1 fruit fly cellular context compared by ENCODE assay signal in genomic region chrX:21045448-21045941, dm6.
TF ChIP-seq lines count a peak whose summit lies in the region.

No protein-coding gene starts in this region.

TF ChIP-seq in whole organism, embryonic, 481 proteins besides CTCF, POLR2A, EP300 and RAD21 (continued from another document and continues in another):
- no peak for TF ChIP-seq CG14860 (GFP tag; IDR thresholded peaks at IDR 0.05; lab: Robert Waterston, UW; ENCODE audit: partially characterized antibody)
- TF ChIP-seq CG5953 (GFP tag; IDR thresholded peaks at IDR 0.05; lab: Robert Waterston, UW): no peak
- no peak for TF ChIP-seq Mes4 (GFP tag; optimal IDR thresholded peaks at IDR 0.05; lab: Kevin White, UChicago)
- no peak for TF ChIP-seq gt (GFP tag; IDR thresholded peaks at IDR 0.05; lab: Robert Waterston, UW)
- TF ChIP-seq CG10462 (GFP tag; optimal IDR thresholded peaks at IDR 0.05; lab: Kevin White, UChicago): no peak
- no peak for TF ChIP-seq CG1792 (GFP tag; optimal IDR thresholded peaks at IDR 0.05; lab: Kevin White, UChicago)
- no peak for TF ChIP-seq CG10565 (GFP tag; optimal IDR thresholded peaks at IDR 0.05; lab: Kevin White, UChicago)
- peak; percentile 7 for TF ChIP-seq CG15269 (tag; optimal IDR thresholded peaks at IDR 0.05; lab: Kevin White, UChicago)
- TF ChIP-seq CG13624 (GFP tag; optimal IDR thresholded peaks at IDR 0.05; lab: Kevin White, UChicago): no peak
- no peak for TF ChIP-seq Sin3A (optimal IDR thresholded peaks at IDR 0.05; lab: Kevin White, UChicago)
- no peak for TF ChIP-seq NK7.1 (GFP tag; optimal IDR thresholded peaks at IDR 0.05; lab: Kevin White, UChicago)
- no peak for TF ChIP-seq CG11504 (tag; optimal IDR thresholded peaks at IDR 0.05; lab: Kevin White, UChicago)
- TF ChIP-seq unpg (GFP tag; optimal IDR thresholded peaks at IDR 0.05; lab: Kevin White, UChicago): peak; percentile 43
- peak; percentile 44 for TF ChIP-seq PHDP (tag; optimal IDR thresholded peaks at IDR 0.05; lab: Kevin White, UChicago)
- no peak for TF ChIP-seq Sry-δ (GFP tag; optimal IDR thresholded peaks at IDR 0.05; lab: Kevin White, UChicago)
- TF ChIP-seq zen2 (GFP tag; IDR thresholded peaks at IDR 0.05; lab: Robert Waterston, UW; ENCODE audit: partially characterized antibody): no peak
- peak; percentile 58 for TF ChIP-seq Drgx (GFP tag; IDR thresholded peaks at IDR 0.05; lab: Robert Waterston, UW)
- TF ChIP-seq CG2875 (GFP tag; optimal IDR thresholded peaks at IDR 0.05; lab: Kevin White, UChicago): peak; percentile 3
- TF ChIP-seq CG12659 (GFP tag; optimal IDR thresholded peaks at IDR 0.05; lab: Kevin White, UChicago): no peak
- TF ChIP-seq Ets97D (GFP tag; optimal IDR thresholded peaks at IDR 0.05; lab: Kevin White, UChicago): no peak
- TF ChIP-seq CG4854 (GFP tag; optimal IDR thresholded peaks at IDR 0.05; lab: Kevin White, UChicago): no peak
- TF ChIP-seq crp (GFP tag; optimal IDR thresholded peaks at IDR 0.05; lab: Kevin White, UChicago): no peak
- TF ChIP-seq Tbp (GFP tag; optimal IDR thresholded peaks at IDR 0.05; lab: Kevin White, UChicago): no peak
- no peak for TF ChIP-seq sr (GFP tag; IDR thresholded peaks at IDR 0.05; lab: Robert Waterston, UW)
- no peak for TF ChIP-seq CG1832 (GFP tag; optimal IDR thresholded peaks at IDR 0.05; lab: Kevin White, UChicago)
- TF ChIP-seq vvl (GFP tag; IDR thresholded peaks at IDR 0.05; lab: Robert Waterston, UW): peak; percentile 60; the same call in 1 of the 2 replicates
- no peak for TF ChIP-seq seq (GFP tag; IDR thresholded peaks at IDR 0.05; lab: Robert Waterston, UW)
- no peak for TF ChIP-seq Ravus (GFP tag; IDR thresholded peaks at IDR 0.05; lab: Robert Waterston, UW)
- TF ChIP-seq CG8388 (GFP tag; optimal IDR thresholded peaks at IDR 0.05; lab: Kevin White, UChicago): peak; percentile 8
- TF ChIP-seq CrebB (tag; optimal IDR thresholded peaks at IDR 0.05; lab: Kevin White, UChicago): no peak
- TF ChIP-seq CG2120 (GFP tag; optimal IDR thresholded peaks at IDR 0.05; lab: Kevin White, UChicago): no peak
- TF ChIP-seq CG13123 (GFP tag; optimal IDR thresholded peaks at IDR 0.05; lab: Kevin White, UChicago): no peak
- no peak for TF ChIP-seq Atf-2 (GFP tag; optimal IDR thresholded peaks at IDR 0.05; lab: Kevin White, UChicago)
- TF ChIP-seq Fer1 (GFP tag; optimal IDR thresholded peaks at IDR 0.05; lab: Kevin White, UChicago): no peak
- TF ChIP-seq CG13296 (GFP tag; optimal IDR thresholded peaks at IDR 0.05; lab: Kevin White, UChicago): no peak
- TF ChIP-seq NC2α (GFP tag; optimal IDR thresholded peaks at IDR 0.05; lab: Kevin White, UChicago): no peak
- no peak for TF ChIP-seq Mad (GFP tag; optimal IDR thresholded peaks at IDR 0.05; lab: Kevin White, UChicago)
- TF ChIP-seq ATbp (GFP tag; optimal IDR thresholded peaks at IDR 0.05; lab: Kevin White, UChicago): peak; percentile 25
- TF ChIP-seq twi (tag; optimal IDR thresholded peaks at IDR 0.05; lab: Kevin White, UChicago): peak; percentile 62
- TF ChIP-seq slp2 (GFP tag; optimal IDR thresholded peaks at IDR 0.05; lab: Kevin White, UChicago): no peak
- no peak for TF ChIP-seq wor (GFP tag; IDR thresholded peaks at IDR 0.05; lab: Robert Waterston, UW)
- TF ChIP-seq CG15479 (GFP tag; optimal IDR thresholded peaks at IDR 0.05; lab: Kevin White, UChicago): no peak
- peak; percentile 3 for TF ChIP-seq CG8924 (tag; optimal IDR thresholded peaks at IDR 0.05; lab: Kevin White, UChicago)
- TF ChIP-seq sug (tag; optimal IDR thresholded peaks at IDR 0.05; lab: Kevin White, UChicago): no peak
- TF ChIP-seq vfl (GFP tag; optimal IDR thresholded peaks at IDR 0.05; lab: Kevin White, UChicago): no peak
- no peak for TF ChIP-seq nerfin-2 (GFP tag; IDR thresholded peaks at IDR 0.05; lab: Robert Waterston, UW; ENCODE audit: partially characterized antibody)
- no peak for TF ChIP-seq gce (GFP tag; IDR thresholded peaks at IDR 0.05; lab: Robert Waterston, UW)
- no peak for TF ChIP-seq CG4730 (GFP tag; IDR thresholded peaks at IDR 0.05; lab: Robert Waterston, UW)
- TF ChIP-seq Stat92E (GFP tag; optimal IDR thresholded peaks at IDR 0.05; lab: Kevin White, UChicago): no peak
- TF ChIP-seq CG10321 (GFP tag; IDR thresholded peaks at IDR 0.05; lab: Robert Waterston, UW): no peak
- TF ChIP-seq CG13424 (tag; optimal IDR thresholded peaks at IDR 0.05; lab: Kevin White, UChicago): peak; percentile 31
- no peak for TF ChIP-seq br (optimal IDR thresholded peaks at IDR 0.05; lab: Kevin White, UChicago)
- peak; percentile 36 for TF ChIP-seq gsb-n (tag; optimal IDR thresholded peaks at IDR 0.05; lab: Kevin White, UChicago)
- TF ChIP-seq klu (GFP tag; IDR thresholded peaks at IDR 0.05; lab: Robert Waterston, UW): no peak
- TF ChIP-seq CG1024 (GFP tag; IDR thresholded peaks at IDR 0.05; lab: Robert Waterston, UW): no peak
- TF ChIP-seq CG7963 (GFP tag; IDR thresholded peaks at IDR 0.05; lab: Robert Waterston, UW; ENCODE audit: partially characterized antibody): no peak
- TF ChIP-seq CG32532 (GFP tag; IDR thresholded peaks at IDR 0.05; lab: Robert Waterston, UW): no peak; the same call in 1 of the 2 replicates
- TF ChIP-seq CG4820 (GFP tag; optimal IDR thresholded peaks at IDR 0.05; lab: Kevin White, UChicago): no peak
- TF ChIP-seq bigmax (GFP tag; optimal IDR thresholded peaks at IDR 0.05; lab: Kevin White, UChicago): no peak
- no peak for TF ChIP-seq CG4617 (GFP tag; optimal IDR thresholded peaks at IDR 0.05; lab: Kevin White, UChicago; ENCODE audit: borderline replicate concordance)
- TF ChIP-seq CG2129 (GFP tag; IDR thresholded peaks at IDR 0.05; lab: Robert Waterston, UW; ENCODE audit: partially characterized antibody): no peak
- TF ChIP-seq CG6175 (GFP tag; IDR thresholded peaks at IDR 0.05; lab: Robert Waterston, UW): no peak
- no peak for TF ChIP-seq CG12155 (GFP tag; optimal IDR thresholded peaks at IDR 0.05; lab: Kevin White, UChicago)
- no peak for TF ChIP-seq Doc2 (GFP tag; IDR thresholded peaks at IDR 0.05; lab: Robert Waterston, UW)
- no peak for TF ChIP-seq rib (GFP tag; IDR thresholded peaks at IDR 0.05; lab: Robert Waterston, UW)
- TF ChIP-seq HLH3B (GFP tag; IDR thresholded peaks at IDR 0.05; lab: Robert Waterston, UW): 0 out of 2 replicates have a peak, but pooled peaks have one; percentile 40
- TF ChIP-seq bowl (GFP tag; IDR thresholded peaks at IDR 0.05; lab: Robert Waterston, UW): no peak
- TF ChIP-seq CG10979 (tag; optimal IDR thresholded peaks at IDR 0.05; lab: Kevin White, UChicago): peak; percentile 64
- no peak for TF ChIP-seq CG10543 (GFP tag; optimal IDR thresholded peaks at IDR 0.05; lab: Kevin White, UChicago)
- peak; percentile 13 for TF ChIP-seq nerfin-1 (tag; optimal IDR thresholded peaks at IDR 0.05; lab: Kevin White, UChicago)
- TF ChIP-seq CG18599 (GFP tag; optimal IDR thresholded peaks at IDR 0.05; lab: Kevin White, UChicago): no peak
- TF ChIP-seq CG12769 (tag; optimal IDR thresholded peaks at IDR 0.05; lab: Kevin White, UChicago): no peak
- TF ChIP-seq CG5245 (GFP tag; optimal IDR thresholded peaks at IDR 0.05; lab: Kevin White, UChicago): no peak
- TF ChIP-seq HLHmδ (GFP tag; optimal IDR thresholded peaks at IDR 0.05; lab: Kevin White, UChicago): no peak
- no peak for TF ChIP-seq Hmx (GFP tag; optimal IDR thresholded peaks at IDR 0.05; lab: Kevin White, UChicago)
- TF ChIP-seq kah (GFP tag; optimal IDR thresholded peaks at IDR 0.05; lab: Kevin White, UChicago): no peak
- TF ChIP-seq CG17359 (tag; optimal IDR thresholded peaks at IDR 0.05; lab: Kevin White, UChicago): peak; percentile 13
- no peak for TF ChIP-seq Hand (GFP tag; optimal IDR thresholded peaks at IDR 0.05; lab: Kevin White, UChicago)
- peak; percentile 35 for TF ChIP-seq Sox100B (GFP tag; optimal IDR thresholded peaks at IDR 0.05; lab: Kevin White, UChicago)
- TF ChIP-seq ken (GFP tag; IDR thresholded peaks at IDR 0.05; lab: Robert Waterston, UW): no peak
- no peak for TF ChIP-seq CG15073 (GFP tag; optimal IDR thresholded peaks at IDR 0.05; lab: Kevin White, UChicago)
- TF ChIP-seq H2.0 (GFP tag; IDR thresholded peaks at IDR 0.05; lab: Robert Waterston, UW): no peak
- peak; percentile 47 for TF ChIP-seq dm (GFP tag; optimal IDR thresholded peaks at IDR 0.05; lab: Kevin White, UChicago)
- no peak for TF ChIP-seq salm (tag; optimal IDR thresholded peaks at IDR 0.05; lab: Kevin White, UChicago)
- TF ChIP-seq MBD-R2 (GFP tag; IDR thresholded peaks at IDR 0.05; lab: Robert Waterston, UW): no peak
- TF ChIP-seq CG14965 (GFP tag; optimal IDR thresholded peaks at IDR 0.05; lab: Kevin White, UChicago; ENCODE audit: borderline replicate concordance): no peak
- no peak for TF ChIP-seq al (GFP tag; IDR thresholded peaks at IDR 0.05; lab: Robert Waterston, UW)
- TF ChIP-seq CG6854 (GFP tag; optimal IDR thresholded peaks at IDR 0.05; lab: Kevin White, UChicago): no peak
- TF ChIP-seq zfh1 (GFP tag; IDR thresholded peaks at IDR 0.05; lab: Robert Waterston, UW): 0 out of 3 replicates have a peak, but pooled peaks have one; percentile 3
- TF ChIP-seq CG34224 (GFP tag; IDR thresholded peaks at IDR 0.05; lab: Robert Waterston, UW; ENCODE audit: partially characterized antibody): no peak
- no peak for TF ChIP-seq D (optimal IDR thresholded peaks at IDR 0.05; lab: Kevin White, UChicago)
- no peak for TF ChIP-seq D (GFP tag; optimal IDR thresholded peaks at IDR 0.05; lab: Kevin White, UChicago)
- no peak for TF ChIP-seq yki (optimal IDR thresholded peaks at IDR 0.05; lab: Kevin White, UChicago)
- no peak for TF ChIP-seq Eip74EF (GFP tag; optimal IDR thresholded peaks at IDR 0.05; lab: Kevin White, UChicago)
- no peak for TF ChIP-seq Chrac-16 (GFP tag; optimal IDR thresholded peaks at IDR 0.05; lab: Kevin White, UChicago)
- no peak for TF ChIP-seq stwl (tag; optimal IDR thresholded peaks at IDR 0.05; lab: Kevin White, UChicago)
- no peak for TF ChIP-seq CG7786 (GFP tag; optimal IDR thresholded peaks at IDR 0.05; lab: Kevin White, UChicago)
- TF ChIP-seq CG6254 (GFP tag; optimal IDR thresholded peaks at IDR 0.05; lab: Kevin White, UChicago): peak; percentile 18
- peak; percentile 12 for TF ChIP-seq nmo (GFP tag; optimal IDR thresholded peaks at IDR 0.05; lab: Kevin White, UChicago)
- peak; percentile 76 for TF ChIP-seq nom (GFP tag; optimal IDR thresholded peaks at IDR 0.05; lab: Kevin White, UChicago)
- 0 out of 2 replicates have a peak, but pooled peaks have one; percentile 12 for TF ChIP-seq ttk (GFP tag; IDR thresholded peaks at IDR 0.05; lab: Robert Waterston, UW)
- TF ChIP-seq CG2712 (tag; optimal IDR thresholded peaks at IDR 0.05; lab: Kevin White, UChicago): peak; percentile 74
- TF ChIP-seq Deaf1 (tag; optimal IDR thresholded peaks at IDR 0.05; lab: Kevin White, UChicago): peak; percentile 72
- no peak for TF ChIP-seq dati (GFP tag; IDR thresholded peaks at IDR 0.05; lab: Robert Waterston, UW)
- TF ChIP-seq ERR (GFP tag; optimal IDR thresholded peaks at IDR 0.05; lab: Kevin White, UChicago): no peak
- no peak for TF ChIP-seq CG12744 (GFP tag; optimal IDR thresholded peaks at IDR 0.05; lab: Kevin White, UChicago)
- no peak for TF ChIP-seq corto (GFP tag; optimal IDR thresholded peaks at IDR 0.05; lab: Kevin White, UChicago)
- peak; percentile 67 for TF ChIP-seq Xrp1 (GFP tag; IDR thresholded peaks at IDR 0.05; lab: Robert Waterston, UW)
- TF ChIP-seq lilli (GFP tag; optimal IDR thresholded peaks at IDR 0.05; lab: Kevin White, UChicago): no peak
- peak; percentile 52 for TF ChIP-seq dmrt99B (tag; optimal IDR thresholded peaks at IDR 0.05; lab: Kevin White, UChicago)
- peak; percentile 50 for TF ChIP-seq CG2678 (tag; optimal IDR thresholded peaks at IDR 0.05; lab: Kevin White, UChicago)
- no peak for TF ChIP-seq CG2116 (GFP tag; optimal IDR thresholded peaks at IDR 0.05; lab: Kevin White, UChicago)
- no peak for TF ChIP-seq Hr3 (GFP tag; optimal IDR thresholded peaks at IDR 0.05; lab: Kevin White, UChicago)
- no peak for TF ChIP-seq B-H1 (GFP tag; IDR thresholded peaks at IDR 0.05; lab: Robert Waterston, UW)
- TF ChIP-seq wdn (GFP tag; IDR thresholded peaks at IDR 0.05; lab: Robert Waterston, UW): no peak
- no peak for TF ChIP-seq CG30020 (tag; optimal IDR thresholded peaks at IDR 0.05; lab: Kevin White, UChicago)
- TF ChIP-seq CG8281 (tag; optimal IDR thresholded peaks at IDR 0.05; lab: Kevin White, UChicago): no peak
- peak; percentile 17; the same call in 1 of the 2 replicates for TF ChIP-seq Atf6 (GFP tag; IDR thresholded peaks at IDR 0.05; lab: Robert Waterston, UW)
- peak; percentile 67 for TF ChIP-seq CG31441 (GFP tag; IDR thresholded peaks at IDR 0.05; lab: Robert Waterston, UW)
- TF ChIP-seq CG18619 (GFP tag; optimal IDR thresholded peaks at IDR 0.05; lab: Kevin White, UChicago): no peak
- TF ChIP-seq cad (GFP tag; optimal IDR thresholded peaks at IDR 0.05; lab: Kevin White, UChicago): no peak
- no peak for TF ChIP-seq Elba2 (GFP tag; optimal IDR thresholded peaks at IDR 0.05; lab: Kevin White, UChicago)
- TF ChIP-seq hth (optimal IDR thresholded peaks at IDR 0.05; lab: Kevin White, UChicago): no peak
- no peak for TF ChIP-seq Kr (GFP tag; optimal IDR thresholded peaks at IDR 0.05; lab: Kevin White, UChicago)
- peak; percentile 13 for TF ChIP-seq kni (GFP tag; optimal IDR thresholded peaks at IDR 0.05; lab: Kevin White, UChicago)
- no peak for TF ChIP-seq CG9932 (GFP tag; IDR thresholded peaks at IDR 0.05; lab: Robert Waterston, UW)
- TF ChIP-seq CG12104 (GFP tag; optimal IDR thresholded peaks at IDR 0.05; lab: Kevin White, UChicago): no peak
- peak; percentile 55 for TF ChIP-seq CG14710 (tag; optimal IDR thresholded peaks at IDR 0.05; lab: Kevin White, UChicago)
- no peak for TF ChIP-seq knrl (GFP tag; IDR thresholded peaks at IDR 0.05; lab: Robert Waterston, UW; ENCODE audit: partially characterized antibody)
- TF ChIP-seq CG10654 (GFP tag; optimal IDR thresholded peaks at IDR 0.05; lab: Kevin White, UChicago): no peak
- no peak for TF ChIP-seq repo (GFP tag; optimal IDR thresholded peaks at IDR 0.05; lab: Kevin White, UChicago)
- TF ChIP-seq chinmo (GFP tag; IDR thresholded peaks at IDR 0.05; lab: Robert Waterston, UW; ENCODE audit: partially characterized antibody): no peak; the same call in 3 of the 4 replicates
- TF ChIP-seq so (GFP tag; IDR thresholded peaks at IDR 0.05; lab: Robert Waterston, UW): no peak
- no peak for TF ChIP-seq dimm (GFP tag; IDR thresholded peaks at IDR 0.05; lab: Robert Waterston, UW)
- TF ChIP-seq CG8089 (GFP tag; optimal IDR thresholded peaks at IDR 0.05; lab: Kevin White, UChicago): no peak
- no peak for TF ChIP-seq chn (GFP tag; optimal IDR thresholded peaks at IDR 0.05; lab: Kevin White, UChicago)
- TF ChIP-seq CG15696 (tag; optimal IDR thresholded peaks at IDR 0.05; lab: Kevin White, UChicago): peak; percentile 39
